Fruit fly (Drosophila melanogaster) Kc167 (cell line): ENCODE data around the gene Nmd3.

Experiments
- Sin3A ChIP-seq: fragments of >200 bp; optimal IDR thresholded peaks from 2 replicates; lab custom pipeline; 2018; ENCODE audit warnings: missing external identifiers
- h ChIP-seq: fragments of >200 bp; optimal IDR thresholded peaks from 3 replicates; lab custom pipeline; 2018; ENCODE audit warnings: missing external identifiers
- insv ChIP-seq: fragments of >200 bp; optimal IDR thresholded peaks from 3 replicates; lab custom pipeline; 2018; ENCODE audit warnings: missing external identifiers
- psq ChIP-seq: fragments of >200 bp; optimal IDR thresholded peaks from 2 replicates; lab custom pipeline; 2017; ENCODE audit warnings: missing external identifiers
- ttk ChIP-seq: sonication (Bioruptor generic); optimal IDR thresholded peaks from 2 replicates; lab custom pipeline; 2017; ENCODE audit warnings: missing external identifiers

dm6 chrX:2208641-2209241 lies 24.3 kb upstream of the Nmd3 start:
- TF ChIP-seq Sin3A (lab: Kevin White, UChicago) (no peak), insv (lab: Kevin White, UChicago) (no peak), h (lab: Kevin White, UChicago) (no peak), ttk (lab: Kevin White, UChicago) (no peak), psq (lab: Kevin White, UChicago) (no peak)
